Worm (Caenorhabditis elegans) whole organism, L4 larva: ENCODE measurements around the gene D1054.8.
A peak's percentile ranks its signal among the peaks of the same experiment; 100 is the strongest.

Source experiments
- F26F4.8 ChIP-seq: fragments of 200-800 bp; sonication (Bioruptor generic); conservative IDR thresholded peaks from 2 replicates; pipeline ENCODE4 v1.3.6; 2022; ENCODE audit warnings: missing genetic modification characterization, missing compliant biosample characterization
- F44E2.7 ChIP-seq: fragments of 200-800 bp; sonication (Bioruptor generic); IDR thresholded peaks from 2 replicates; pipeline ENCODE4 v2.1.2; 2022; ENCODE audit warnings: missing genetic modification characterization, missing compliant biosample characterization
- T20F7.1 ChIP-seq: fragments of 200-800 bp; sonication (Bioruptor generic); optimal IDR thresholded peaks from 2 replicates; lab custom pipeline; 2018; ENCODE audit warnings: mild to moderate bottlenecking, missing genetic modification characterization, missing compliant biosample characterization
- Y48G9A.11 ChIP-seq: fragments of 200-800 bp; sonication (Bioruptor generic); IDR thresholded peaks from 2 replicates; pipeline ENCODE4 v1.3.6; 2022; ENCODE audit warnings: missing genetic modification reagents, missing genetic modification characterization, missing compliant biosample characterization
- aly-2 ChIP-seq: sonication (generic microtip); optimal IDR thresholded peaks from 2 replicates; lab custom pipeline; 2018; ENCODE audit warnings: missing biosample characterization, missing genetic modification characterization
- attf-4 ChIP-seq: sonication (generic microtip); optimal IDR thresholded peaks from 3 replicates; lab custom pipeline; 2017; ENCODE audit warnings: missing biosample characterization, missing genetic modification characterization
- cey-2 ChIP-seq: sonication (generic microtip); optimal IDR thresholded peaks from 3 replicates; lab custom pipeline; 2017; ENCODE audit warnings: missing genetic modification characterization, mild to moderate bottlenecking, missing compliant biosample characterization, antibody characterized with exemption, borderline replicate concordance; ENCODE audit not compliant: insufficient read depth
- dmd-9 ChIP-seq: fragments of 200-800 bp; sonication (Bioruptor generic); IDR thresholded peaks from 2 replicates; pipeline ENCODE4 v1.3.6; 2022; ENCODE audit warnings: missing genetic modification reagents, missing genetic modification characterization, missing compliant biosample characterization
- dve-1 ChIP-seq: sonication (generic microtip); optimal IDR thresholded peaks from 2 replicates; lab custom pipeline; 2017; ENCODE audit warnings: antibody characterized with exemption, mild to moderate bottlenecking, missing genetic modification characterization, missing compliant biosample characterization; ENCODE audit not compliant: insufficient read depth
- hlh-30 ChIP-seq: sonication (generic microtip); optimal IDR thresholded peaks from 2 replicates; lab custom pipeline; 2017; ENCODE audit warnings: antibody characterized with exemption, mild to moderate bottlenecking, missing genetic modification characterization, missing compliant biosample characterization; ENCODE audit not compliant: insufficient read depth
- hmg-1.1 ChIP-seq: fragments of 200-800 bp; sonication (Bioruptor generic); IDR thresholded peaks from 2 replicates; pipeline ENCODE4 v1.3.6; 2022; ENCODE audit warnings: missing genetic modification reagents, missing genetic modification characterization, missing compliant biosample characterization
- lin-29 ChIP-seq: fragments of 200-800 bp; sonication (Bioruptor generic); IDR thresholded peaks from 2 replicates; pipeline ENCODE4 v1.3.6; 2022; ENCODE audit warnings: missing genetic modification reagents, missing genetic modification characterization, missing compliant biosample characterization
- lir-3 ChIP-seq: sonication (generic microtip); optimal IDR thresholded peaks from 2 replicates; lab custom pipeline; 2016; ENCODE audit warnings: mild to moderate bottlenecking, missing genetic modification characterization, missing compliant biosample characterization
- madf-5 ChIP-seq, 2 experiments: fragments of 200-800 bp; sonication (Bioruptor generic); IDR thresholded peaks; 2 replicates each; pipeline ENCODE4 v1.3.6; 2022; ENCODE audit warnings: missing compliant biosample characterization in 2 of 2, missing genetic modification characterization in 2 of 2
- mdt-29 ChIP-seq: fragments of 200-800 bp; sonication (Bioruptor generic); IDR thresholded peaks from 2 replicates; pipeline ENCODE4 v1.3.6; 2022; ENCODE audit warnings: missing genetic modification reagents, missing genetic modification characterization, missing compliant biosample characterization
- mep-1 ChIP-seq: fragments of 150-350 bp; sonication (generic microtip); optimal IDR thresholded peaks from 3 replicates; lab custom pipeline; 2014; ENCODE audit warnings: missing biosample characterization, missing genetic modification characterization
- mes-2 ChIP-seq: sonication (generic microtip); optimal IDR thresholded peaks from 2 replicates; lab custom pipeline; 2016; ENCODE audit warnings: missing genotype, mild to moderate bottlenecking, missing genetic modification characterization, missing compliant biosample characterization; ENCODE audit not compliant: poor library complexity, severe bottlenecking
- mxl-2 ChIP-seq: fragments of 200-800 bp; sonication (Bioruptor generic); conservative IDR thresholded peaks from 2 replicates; pipeline ENCODE4 v1.3.6; 2022; ENCODE audit warnings: missing genetic modification reagents, missing genetic modification characterization, missing compliant biosample characterization
- mxl-3 ChIP-seq: fragments of 200-800 bp; sonication (Bioruptor generic); optimal IDR thresholded peaks from 2 replicates; lab custom pipeline; 2018; ENCODE audit warnings: mild to moderate bottlenecking, missing genetic modification characterization, missing compliant biosample characterization
- nhr-10 ChIP-seq: fragments of 150-350 bp; optimal IDR thresholded peaks from 2 replicates; lab custom pipeline; 2014; ENCODE audit warnings: missing biosample characterization, missing genetic modification characterization
- nhr-41 ChIP-seq: fragments of 200-800 bp; sonication (Bioruptor generic); IDR thresholded peaks from 2 replicates; pipeline ENCODE4 v1.3.6; 2022; ENCODE audit warnings: missing genetic modification reagents, missing genetic modification characterization, missing compliant biosample characterization
- nhr-6 ChIP-seq: fragments of 150-350 bp; optimal IDR thresholded peaks from 2 replicates; lab custom pipeline; 2014; ENCODE audit warnings: missing biosample characterization, missing genetic modification characterization
- nhr-76 ChIP-seq: fragments of 150-350 bp; optimal IDR thresholded peaks from 2 replicates; lab custom pipeline; 2014; ENCODE audit warnings: missing biosample characterization, missing genetic modification characterization
- set-16 ChIP-seq: fragments of 200-800 bp; sonication (Bioruptor generic); IDR thresholded peaks from 2 replicates; pipeline ENCODE4 v1.3.6; 2022; ENCODE audit warnings: missing genetic modification reagents, missing genetic modification characterization, missing compliant biosample characterization
- skn-1 ChIP-seq: fragments of 150-350 bp; optimal IDR thresholded peaks from 2 replicates; lab custom pipeline; 2014; ENCODE audit warnings: missing biosample characterization, missing genetic modification characterization
- snpc-4 ChIP-seq: fragments of 150-350 bp; optimal IDR thresholded peaks from 2 replicates; lab custom pipeline; 2014; ENCODE audit warnings: missing biosample characterization, missing genetic modification characterization
- spr-3 ChIP-seq: fragments of 200-800 bp; sonication (Bioruptor generic); optimal IDR thresholded peaks from 2 replicates; lab custom pipeline; 2018; ENCODE audit warnings: mild to moderate bottlenecking, missing genetic modification characterization, missing compliant biosample characterization
- tra-1 ChIP-seq: fragments of 200-800 bp; sonication (Bioruptor generic); IDR thresholded peaks from 2 replicates; pipeline ENCODE4 v1.3.6; 2022; ENCODE audit warnings: missing genetic modification reagents, missing genetic modification characterization, missing compliant biosample characterization
- unc-62 ChIP-seq, 3 experiments: fragments of 150-350 bp in 1 of 3; sonication (generic microtip); optimal IDR thresholded peaks in 2 of 3; peaks in 1 of 3; 1 replicate in 1 of 3; 2 replicates in 2 of 3; lab custom pipeline; 2014 to 2017; ENCODE audit warnings: missing biosample characterization in 3 of 3, missing genetic modification characterization in 3 of 3, missing genetic modification reagents in 3 of 3, missing genotype in 1 of 3
- zag-1 ChIP-seq: fragments of 150-350 bp; optimal IDR thresholded peaks from 2 replicates; lab custom pipeline; 2014; ENCODE audit warnings: missing biosample characterization, missing genetic modification characterization
- zip-11 ChIP-seq: fragments of 200-800 bp; sonication (Bioruptor generic); IDR thresholded peaks from 2 replicates; pipeline ENCODE4 v1.3.6; 2022; ENCODE audit warnings: missing genetic modification characterization, missing compliant biosample characterization

Gene D1054.8

DNA sequence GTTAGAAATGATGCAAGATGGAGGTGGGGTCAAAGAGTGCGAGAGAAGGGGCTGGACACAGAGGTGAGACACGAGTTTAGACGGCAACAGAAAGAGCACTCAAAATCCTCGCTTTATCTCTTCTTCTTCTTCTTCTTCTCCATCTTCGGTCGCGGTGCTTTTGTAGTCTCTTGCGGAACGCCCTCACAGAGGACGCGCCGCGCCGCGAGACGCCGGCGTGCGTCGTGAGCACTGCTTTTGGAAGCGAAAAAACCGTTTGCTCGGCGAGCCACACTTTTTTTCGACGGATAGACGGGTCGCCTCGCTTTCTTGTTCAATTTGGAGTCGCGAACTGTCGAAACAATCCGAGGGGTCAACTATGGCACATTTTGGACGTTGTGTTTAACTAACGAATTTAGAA is 6.8 kb downstream of the D1054.8 start, which contains the start of gene D1054.9:
Gene D1054.9 (minus strand): TSS at position 137 of the 400 bp plus-strand sequence.
- no peak for TF ChIP-seq nhr-76 (tag; lab: Kevin White, UChicago)
- peak; percentile 69 for TF ChIP-seq set-16 (GFP tag; lab: Robert Waterston, UW)
- no peak for TF ChIP-seq hmg-1.1
- TF ChIP-seq attf-4 (tag; lab: Kevin White, UChicago), result no peak
- TF ChIP-seq dmd-9 (GFP tag; lab: Robert Waterston, UW), result no peak
- TF ChIP-seq F44E2.7 (GFP tag; lab: Robert Waterston, UW), result no peak

DNA sequence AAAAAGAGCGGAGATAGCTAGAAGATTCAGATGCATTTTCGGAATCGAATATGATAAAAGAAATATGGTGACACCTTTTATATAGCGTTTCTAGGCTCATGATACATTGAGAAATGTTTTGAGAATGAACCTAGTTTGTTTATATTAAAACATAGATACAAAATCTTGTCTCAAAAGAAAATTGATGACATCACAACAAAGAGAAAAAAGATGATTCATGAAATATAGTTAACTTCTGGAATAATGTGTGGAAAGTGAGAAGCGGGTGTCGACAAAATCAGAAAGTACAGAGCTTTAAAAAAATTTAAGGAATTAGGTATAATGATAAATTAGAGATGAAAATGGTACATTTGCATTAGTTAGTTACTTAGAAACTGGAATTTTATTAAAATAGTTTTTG is 8.7 kb downstream of the D1054.8 start, which contains the start of gene D1054.10:
Gene D1054.10 (minus strand): TSS at position 101 of the 400 bp plus-strand sequence.
- TF ChIP-seq Y48G9A.11 (GFP tag; lab: Robert Waterston, UW), result no peak
- no peak for TF ChIP-seq nhr-41 (GFP tag; lab: Robert Waterston, UW)
- TF ChIP-seq set-16 (GFP tag; lab: Robert Waterston, UW), result no peak
- no peak for TF ChIP-seq F26F4.8 (GFP tag; lab: Robert Waterston, UW)
- no peak for TF ChIP-seq zag-1 (tag; lab: Kevin White, UChicago)
- TF ChIP-seq mep-1, result no peak
- TF ChIP-seq lin-29, result no peak
- TF ChIP-seq tra-1, result no peak
- TF ChIP-seq spr-3 (GFP tag; lab: Kevin White, UChicago), result no peak
- TF ChIP-seq mdt-29 (GFP tag; lab: Robert Waterston, UW), result no peak
- no peak for TF ChIP-seq skn-1
- no peak for TF ChIP-seq nhr-6 (tag; lab: Kevin White, UChicago)

DNA sequence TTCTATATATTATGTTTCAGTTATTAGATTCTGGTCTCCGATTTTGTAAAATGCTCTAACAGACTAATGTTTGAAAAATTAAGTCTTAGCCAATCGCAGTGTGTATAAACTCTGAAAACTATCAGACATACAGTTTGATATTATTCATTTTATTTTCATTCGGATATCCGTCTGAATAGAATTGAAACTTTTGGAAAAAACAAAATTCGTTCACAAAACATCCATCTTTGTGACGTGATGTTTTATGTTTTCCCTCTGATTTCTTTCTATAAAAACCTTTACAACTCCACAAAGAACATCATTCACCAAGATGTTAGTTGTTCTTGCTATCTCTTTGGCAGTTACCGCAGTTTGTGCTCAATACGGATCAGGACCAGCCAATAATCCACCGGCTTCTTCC is 9.4 kb downstream of the D1054.8 start, which contains the start of gene ule-3:
Gene ule-3 (plus strand): TSS at position 301 of the 400 bp plus-strand sequence.
- TF ChIP-seq unc-62 (GFP tag; optimal IDR thresholded peaks at IDR 0.05 in 1 of 2; lab: Kevin White, UChicago) (peak in 1 of 2 experiments; percentile 32), unc-62 (tag; optimal IDR thresholded peaks at IDR 0.05; lab: Kevin White, UChicago) (no peak), mxl-2 (GFP tag; lab: Robert Waterston, UW) (no peak)

DNA sequence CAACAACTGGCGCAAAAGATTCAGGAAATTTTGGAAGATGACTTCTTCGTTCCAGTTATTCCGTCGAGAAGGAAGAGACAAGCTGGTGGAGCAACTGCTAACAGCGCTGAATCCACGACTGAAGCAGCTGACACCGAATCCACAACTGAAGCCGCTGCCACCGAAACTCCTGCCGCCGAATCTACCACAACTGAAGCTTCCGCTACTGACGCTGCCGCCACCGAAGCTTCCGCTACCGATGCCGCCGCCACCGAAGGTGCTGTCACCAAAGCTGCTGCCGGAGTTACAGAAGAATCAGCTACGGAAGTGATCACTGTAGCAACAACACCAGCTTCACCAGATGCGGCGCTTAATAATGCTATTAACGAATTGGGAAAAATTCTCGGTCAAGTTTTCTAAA is 10.4 kb downstream of the D1054.8 start:
- TF ChIP-seq zip-11 (no peak), mxl-2 (GFP tag; lab: Robert Waterston, UW) (no peak), mxl-3 (GFP tag; lab: Kevin White, UChicago) (no peak), attf-4 (tag; lab: Kevin White, UChicago) (no peak), lir-3 (no peak), snpc-4 (no peak), set-16 (GFP tag; lab: Robert Waterston, UW) (peak; percentile 88; the same call in 1 of the 2 replicates), nhr-76 (tag; lab: Kevin White, UChicago) (no peak)

DNA sequence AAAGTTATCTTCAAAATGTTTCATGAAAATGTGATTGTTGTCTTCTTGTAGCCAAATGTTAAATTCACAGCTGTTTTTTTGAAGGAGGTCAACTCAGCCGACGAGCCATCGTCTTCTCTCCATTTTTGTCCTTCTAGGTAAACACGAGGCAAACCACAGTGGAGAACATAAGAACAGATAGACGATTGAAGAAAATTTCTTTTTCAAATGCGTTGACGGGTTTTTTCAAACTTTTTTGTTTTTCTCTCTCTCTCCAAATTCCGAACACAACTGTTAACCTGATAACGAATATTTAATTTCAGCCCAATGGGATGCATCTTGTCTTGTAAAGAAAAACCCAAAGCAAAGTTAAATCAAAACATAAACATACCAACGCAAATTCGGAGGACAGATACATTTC is 11.4 kb downstream of the D1054.8 start, which contains the start of gene D1054.19:
Gene D1054.19 (plus strand): TSS at position 301 of the 400 bp plus-strand sequence.
- no peak for TF ChIP-seq madf-5 (GFP tag; IDR thresholded peaks at IDR 0.05; lab: Robert Waterston, UW)
- no peak for TF ChIP-seq snpc-4
- no peak for TF ChIP-seq hlh-30 (tag; lab: Kevin White, UChicago)
- no peak for TF ChIP-seq cey-2
- TF ChIP-seq aly-2 (tag; lab: Kevin White, UChicago), result no peak
- no peak for TF ChIP-seq mes-2 (tag; lab: Kevin White, UChicago)
- TF ChIP-seq mxl-3 (GFP tag; lab: Kevin White, UChicago), result no peak
- TF ChIP-seq nhr-10, result no peak
- no peak for TF ChIP-seq T20F7.1
- TF ChIP-seq dve-1 (tag; lab: Kevin White, UChicago), result no peak
- TF ChIP-seq Y48G9A.11 (GFP tag; lab: Robert Waterston, UW), result no peak
- TF ChIP-seq, all 104 proteins: peak for 0
